Fruit fly (Drosophila melanogaster): ENCODE measurements around the gene CG44362.

Gene CG44362

dm6 chr3L:11414453-11414852 is 17.1 kb downstream of the CG44362 start (continued):
- TF ChIP-seq Hr4 (GFP tag; optimal IDR thresholded peaks at IDR 0.05) (peak; percentile 77), CG6808 (GFP tag; optimal IDR thresholded peaks at IDR 0.05) (peak; percentile 1), salr (GFP tag; optimal IDR thresholded peaks at IDR 0.05) (peak in 1 of 2 experiments; percentile 61), Sox102F (GFP tag; optimal IDR thresholded peaks at IDR 0.05) (peak; percentile 32), CG8119 (GFP tag; IDR thresholded peaks at IDR 0.05) (peak; percentile 64), CG8632 (GFP tag; optimal IDR thresholded peaks at IDR 0.05) (no peak), esn (GFP tag; optimal IDR thresholded peaks at IDR 0.05) (peak; percentile 59)

dm6 chr3L:11415382-11415781 is 18.0 kb downstream of the CG44362 start:
- TF ChIP-seq Eip75B (GFP tag; optimal IDR thresholded peaks at IDR 0.05) = peak; percentile 63
- TF ChIP-seq cyc (GFP tag; optimal IDR thresholded peaks at IDR 0.05) = peak; percentile 51
- TF ChIP-seq fd59A (GFP tag; optimal IDR thresholded peaks at IDR 0.05) = peak; percentile 63
- peak; percentile 73 for TF ChIP-seq CG8632 (GFP tag; optimal IDR thresholded peaks at IDR 0.05)
- peak; percentile 63 for TF ChIP-seq CG32006 (GFP tag; optimal IDR thresholded peaks at IDR 0.05)
- TF ChIP-seq ss (GFP tag; optimal IDR thresholded peaks at IDR 0.05) = peak; percentile 47 to 65
- TF ChIP-seq Hr4 (GFP tag; optimal IDR thresholded peaks at IDR 0.05) = peak; percentile 47
- TF ChIP-seq CG6163 (GFP tag; IDR thresholded peaks at IDR 0.05) = peak; percentile 80
- peak; percentile 41 for TF ChIP-seq dsx (GFP tag; optimal IDR thresholded peaks at IDR 0.05; ENCODE audit: poor library complexity, severe bottlenecking)
- TF ChIP-seq CG9139 (GFP tag; optimal IDR thresholded peaks at IDR 0.05) = peak; percentile 5
- peak; percentile 65 for TF ChIP-seq CG10669 (GFP tag; optimal IDR thresholded peaks at IDR 0.05)
- TF ChIP-seq CG8319 (GFP tag; optimal IDR thresholded peaks at IDR 0.05) = peak; percentile 48
- TF ChIP-seq CG4318 (GFP tag; optimal IDR thresholded peaks at IDR 0.05) = peak; percentile 44
- TF ChIP-seq CG11762 (GFP tag; optimal IDR thresholded peaks at IDR 0.05; ENCODE audit: insufficient read depth) = peak; percentile 52
- no peak for TF ChIP-seq CG16779 (tag; optimal IDR thresholded peaks at IDR 0.05)
- peak; percentile 55 for TF ChIP-seq pdm3 (GFP tag; optimal IDR thresholded peaks at IDR 0.05)
- TF ChIP-seq Met (GFP tag; optimal IDR thresholded peaks at IDR 0.05) = peak; percentile 70
- peak; percentile 28 for TF ChIP-seq Lpt (GFP tag; optimal IDR thresholded peaks at IDR 0.05)
- peak; percentile 75 for TF ChIP-seq CG34406 (GFP tag; optimal IDR thresholded peaks at IDR 0.05)
- no peak for TF ChIP-seq dac (GFP tag; optimal IDR thresholded peaks at IDR 0.05)
- peak; percentile 74 for TF ChIP-seq acj6 (GFP tag; optimal IDR thresholded peaks at IDR 0.05)
- peak; percentile 16 for TF ChIP-seq Ets21C (GFP tag; optimal IDR thresholded peaks at IDR 0.05)
- TF ChIP-seq net (GFP tag; optimal IDR thresholded peaks at IDR 0.05) = peak; percentile 59
- no peak for TF ChIP-seq CG6276 (GFP tag; optimal IDR thresholded peaks at IDR 0.05)
- TF ChIP-seq Sox15 (GFP tag; optimal IDR thresholded peaks at IDR 0.05) = peak; percentile 24
- TF ChIP-seq spab (GFP tag; optimal IDR thresholded peaks at IDR 0.05) = peak; percentile 48
- peak; percentile 60 for TF ChIP-seq lz (GFP tag; optimal IDR thresholded peaks at IDR 0.05)
- no peak for TF ChIP-seq Hr38 (GFP tag; optimal IDR thresholded peaks at IDR 0.05)
- TF ChIP-seq CG3919 (GFP tag; optimal IDR thresholded peaks at IDR 0.05) = peak; percentile 62
- peak; percentile 53; the same call in 1 of the 3 replicates for TF ChIP-seq eg (GFP tag; IDR thresholded peaks at IDR 0.05)
- peak; percentile 73 for TF ChIP-seq CG6792 (GFP tag; optimal IDR thresholded peaks at IDR 0.05)
- peak; percentile 58 for TF ChIP-seq CG6808 (GFP tag; optimal IDR thresholded peaks at IDR 0.05)
- TF ChIP-seq OdsH (GFP tag; optimal IDR thresholded peaks at IDR 0.05) = peak; percentile 73
- TF ChIP-seq topi (GFP tag; optimal IDR thresholded peaks at IDR 0.05) = peak; percentile 55
- TF ChIP-seq fd85E (GFP tag; optimal IDR thresholded peaks at IDR 0.05) = no peak
- TF ChIP-seq Sox14 (GFP tag; optimal IDR thresholded peaks at IDR 0.05) = peak; percentile 20
- peak; percentile 44; the same call in 1 of the 2 replicates for TF ChIP-seq Gug (GFP tag; IDR thresholded peaks at IDR 0.05)
- no peak for TF ChIP-seq Eip93F (GFP tag; optimal IDR thresholded peaks at IDR 0.05)
- TF ChIP-seq Eip78C (GFP tag) = peak; percentile 86
- peak; percentile 68 for TF ChIP-seq Sox102F (GFP tag; optimal IDR thresholded peaks at IDR 0.05)
- TF ChIP-seq fkh (GFP tag; optimal IDR thresholded peaks at IDR 0.05) = no peak
- TF ChIP-seq svp (GFP tag) = peak; percentile 80
- peak; percentile 63 for TF ChIP-seq Ets96B (tag; optimal IDR thresholded peaks at IDR 0.05)
- peak; percentile 69 for TF ChIP-seq achi (GFP tag; optimal IDR thresholded peaks at IDR 0.05)
- TF ChIP-seq Hr39 (GFP tag; optimal IDR thresholded peaks at IDR 0.05) = peak; percentile 45
- peak; percentile 41; the same call in 1 of the 2 replicates for TF ChIP-seq CG11294 (GFP tag; IDR thresholded peaks at IDR 0.05)
- peak; percentile 64 for TF ChIP-seq CG3032 (tag; optimal IDR thresholded peaks at IDR 0.05)
